Fruit fly (Drosophila melanogaster) whole organism, embryonic: ENCODE measurements around the gene CG1575.

Experiments
- Ada2b ChIP-seq: fragments of 200-800 bp; sonication (Bioruptor generic); IDR thresholded peaks from 2 replicates; pipeline ENCODE4 v1.3.6; 2022; ENCODE audit warnings: missing biosample characterization, missing genetic modification characterization
- C15 ChIP-seq: fragments of 200-800 bp; sonication (Bioruptor generic); IDR thresholded peaks from 3 replicates; pipeline ENCODE4 v1.3.6; 2022; ENCODE audit warnings: missing biosample characterization, missing genetic modification characterization
- CG10209 ChIP-seq: fragments of 200-800 bp; sonication (Bioruptor generic); optimal IDR thresholded peaks from 3 replicates; lab custom pipeline; 2017; ENCODE audit warnings: missing biosample characterization, mild to moderate bottlenecking, missing genetic modification characterization, missing genetic modification reagents
- CG10274 ChIP-seq: fragments of 200-800 bp; sonication (Bioruptor generic); optimal IDR thresholded peaks from 3 replicates; lab custom pipeline; 2017; ENCODE audit warnings: missing biosample characterization, mild to moderate bottlenecking, missing genetic modification characterization
- CG10462 ChIP-seq: fragments of 200-800 bp; sonication (Bioruptor generic); optimal IDR thresholded peaks from 2 replicates; lab custom pipeline; 2016; ENCODE audit warnings: missing biosample characterization, missing genetic modification characterization
- CG11093 ChIP-seq: fragments of 200-800 bp; sonication (Bioruptor generic); IDR thresholded peaks from 3 replicates; pipeline ENCODE4 v1.3.6; 2022; ENCODE audit warnings: missing biosample characterization, missing genetic modification characterization
- CG11695 ChIP-seq: fragments of 200-800 bp; sonication (Bioruptor generic); IDR thresholded peaks from 3 replicates; pipeline ENCODE4 v1.3.6; 2022; ENCODE audit warnings: missing biosample characterization, missing genetic modification characterization
- CG12071 ChIP-seq: fragments of 200-800 bp; sonication (Bioruptor generic); optimal IDR thresholded peaks from 3 replicates; lab custom pipeline; 2018; ENCODE audit warnings: missing biosample characterization, mild to moderate bottlenecking, missing genetic modification characterization
- CG12744 ChIP-seq: fragments of 200-800 bp; sonication (Bioruptor generic); optimal IDR thresholded peaks from 2 replicates; lab custom pipeline; 2016; ENCODE audit warnings: missing biosample characterization, missing genetic modification characterization
- CG13287 ChIP-seq: fragments of 200-800 bp; sonication (Bioruptor generic); IDR thresholded peaks from 2 replicates; pipeline ENCODE4 v1.3.6; 2022; ENCODE audit warnings: missing biosample characterization, missing genetic modification characterization; ENCODE audit not compliant: partially characterized antibody
- CG13296 ChIP-seq: fragments of 200-800 bp; sonication (Bioruptor generic); optimal IDR thresholded peaks from 3 replicates; lab custom pipeline; 2018; ENCODE audit warnings: missing biosample characterization, mild to moderate bottlenecking, missing genetic modification characterization
- CG15073 ChIP-seq: fragments of 200-800 bp; sonication (Bioruptor generic); optimal IDR thresholded peaks from 2 replicates; lab custom pipeline; 2016; ENCODE audit warnings: missing biosample characterization, missing genetic modification characterization
- CG30403 ChIP-seq: fragments of 200-800 bp; sonication (Bioruptor generic); optimal IDR thresholded peaks from 3 replicates; lab custom pipeline; 2016; ENCODE audit warnings: missing biosample characterization, missing genetic modification characterization
- CG7839 ChIP-seq: fragments of 200-800 bp; sonication (Bioruptor generic); optimal IDR thresholded peaks from 3 replicates; lab custom pipeline; 2018; ENCODE audit warnings: missing biosample characterization, mild to moderate bottlenecking, missing genetic modification characterization, moderate library complexity
- CG7963 ChIP-seq: fragments of 200-800 bp; sonication (Bioruptor generic); IDR thresholded peaks from 3 replicates; pipeline ENCODE4 v1.3.6; 2022; ENCODE audit warnings: missing biosample characterization, missing genetic modification characterization; ENCODE audit not compliant: partially characterized antibody
- CG8359 ChIP-seq: fragments of 200-800 bp; sonication (Bioruptor generic); optimal IDR thresholded peaks from 2 replicates; lab custom pipeline; 2017; ENCODE audit warnings: missing biosample characterization, mild to moderate bottlenecking, missing genetic modification characterization, borderline replicate concordance
- CG8924 ChIP-seq: fragments of 200-800 bp; optimal IDR thresholded peaks from 3 replicates; lab custom pipeline; 2019; ENCODE audit warnings: missing biosample characterization, mild to moderate bottlenecking, missing genetic modification characterization, moderate library complexity
- CkIIα-i1 ChIP-seq: fragments of 200-800 bp; sonication (Bioruptor generic); IDR thresholded peaks from 2 replicates; pipeline ENCODE4 v1.3.6; 2022; ENCODE audit warnings: missing biosample characterization, missing genetic modification characterization
- ERR ChIP-seq: fragments of 200-800 bp; sonication (Bioruptor generic); optimal IDR thresholded peaks from 2 replicates; lab custom pipeline; 2016; ENCODE audit warnings: missing biosample characterization, missing genetic modification characterization
- Eip74EF ChIP-seq, 2 experiments: fragments of 200-800 bp in 1 of 2; fragments of >200 bp in 1 of 2; sonication (Bioruptor generic) in 1 of 2; optimal IDR thresholded peaks; 2 replicates each; lab custom pipeline; 2017 to 2019; ENCODE audit warnings: missing biosample characterization in 2 of 2, missing genetic modification characterization in 2 of 2, mild to moderate bottlenecking in 1 of 2, moderate library complexity in 1 of 2
- HLHmδ ChIP-seq: fragments of 200-800 bp; sonication (Bioruptor generic); optimal IDR thresholded peaks from 2 replicates; lab custom pipeline; 2018; ENCODE audit warnings: missing biosample characterization, mild to moderate bottlenecking, missing genetic modification characterization, moderate library complexity
- Neu2 ChIP-seq: fragments of 200-800 bp; sonication (Bioruptor generic); optimal IDR thresholded peaks from 3 replicates; lab custom pipeline; 2016; ENCODE audit warnings: missing biosample characterization, missing genetic modification characterization, borderline replicate concordance
- Nf-YC ChIP-seq: fragments of 200-800 bp; optimal IDR thresholded peaks from 3 replicates; lab custom pipeline; 2019; ENCODE audit warnings: missing biosample characterization, mild to moderate bottlenecking, missing genetic modification characterization, moderate library complexity
- Oli ChIP-seq: fragments of 200-800 bp; sonication (Bioruptor generic); optimal IDR thresholded peaks from 2 replicates; lab custom pipeline; 2018; ENCODE audit warnings: missing biosample characterization, mild to moderate bottlenecking, missing genetic modification characterization, moderate library complexity
- Tbp ChIP-seq: fragments of >200 bp; optimal IDR thresholded peaks from 2 replicates; lab custom pipeline; 2018; ENCODE audit warnings: missing biosample characterization, missing genetic modification characterization
- Xrp1 ChIP-seq: fragments of 200-800 bp; sonication (Bioruptor generic); IDR thresholded peaks from 2 replicates; pipeline ENCODE4 v1.3.6; 2022; ENCODE audit warnings: missing biosample characterization, missing genetic modification characterization
- ab ChIP-seq: fragments of 200-800 bp; sonication (Bioruptor generic); optimal IDR thresholded peaks from 2 replicates; lab custom pipeline; 2016; ENCODE audit warnings: missing biosample characterization, missing genetic modification characterization
- ac ChIP-seq: fragments of 200-800 bp; sonication (Bioruptor generic); optimal IDR thresholded peaks from 3 replicates; lab custom pipeline; 2017; ENCODE audit warnings: missing biosample characterization, mild to moderate bottlenecking, missing genetic modification characterization
- aop ChIP-seq: fragments of 200-800 bp; sonication (Bioruptor generic); IDR thresholded peaks from 2 replicates; pipeline ENCODE4 v1.3.6; 2022; ENCODE audit warnings: missing biosample characterization, missing genetic modification characterization
- btn ChIP-seq: fragments of 200-800 bp; sonication (Bioruptor generic); optimal IDR thresholded peaks from 2 replicates; lab custom pipeline; 2016; ENCODE audit warnings: missing biosample characterization, missing genetic modification characterization
- dmrt99B ChIP-seq: fragments of 200-800 bp; sonication (Bioruptor generic); optimal IDR thresholded peaks from 2 replicates; lab custom pipeline; 2018; ENCODE audit warnings: missing biosample characterization, mild to moderate bottlenecking, missing genetic modification characterization, moderate library complexity
- esg ChIP-seq: fragments of 200-800 bp; sonication (Bioruptor generic); conservative IDR thresholded peaks from 2 replicates; pipeline ENCODE4 v1.3.6; 2022; ENCODE audit warnings: missing biosample characterization, missing genetic modification characterization
- gfzf ChIP-seq: fragments of 200-800 bp; sonication (Bioruptor generic); optimal IDR thresholded peaks from 2 replicates; lab custom pipeline; 2016; ENCODE audit warnings: missing biosample characterization, mild to moderate bottlenecking, missing genetic modification characterization, moderate library complexity
- h ChIP-seq: fragments of >200 bp; optimal IDR thresholded peaks from 2 replicates; lab custom pipeline; 2017
- hb ChIP-seq: fragments of 200-800 bp; sonication (Bioruptor generic); IDR thresholded peaks from 3 replicates; pipeline ENCODE4 v1.3.6; 2022; ENCODE audit warnings: missing biosample characterization, missing genetic modification characterization; ENCODE audit not compliant: partially characterized antibody
- hbn ChIP-seq: fragments of 200-800 bp; sonication (Bioruptor generic); IDR thresholded peaks from 2 replicates; pipeline ENCODE4 v1.3.6; 2022; ENCODE audit warnings: missing biosample characterization, missing genetic modification characterization; ENCODE audit not compliant: partially characterized antibody
- hkb ChIP-seq, 2 experiments: fragments of 200-800 bp in 1 of 2; fragments of >200 bp in 1 of 2; sonication (Bioruptor generic) in 1 of 2; IDR thresholded peaks in 1 of 2; optimal IDR thresholded peaks in 1 of 2; 2 replicates each; pipeline versions ENCODE4 v1.3.6 to Lab custom; 2017 to 2022; ENCODE audit warnings: missing biosample characterization in 1 of 2, missing genetic modification characterization in 1 of 2
- kay ChIP-seq: fragments of 200-800 bp; sonication (Bioruptor generic); optimal IDR thresholded peaks from 2 replicates; lab custom pipeline; 2016; ENCODE audit warnings: missing biosample characterization, missing genetic modification characterization
- lola ChIP-seq, 3 experiments: fragments of >200 bp in 2 of 3; fragments of 200-800 bp in 1 of 3; sonication (Bioruptor generic) in 1 of 3; optimal IDR thresholded peaks; 2 replicates each; lab custom pipeline; 2017 to 2019; ENCODE audit warnings: missing biosample characterization in 3 of 3, missing genetic modification characterization in 3 of 3, mild to moderate bottlenecking in 1 of 3, moderate library complexity in 1 of 3
- lov ChIP-seq, 2 experiments: fragments of 200-800 bp in 1 of 2; fragments of >200 bp in 1 of 2; sonication (Bioruptor generic) in 1 of 2; IDR thresholded peaks in 1 of 2; optimal IDR thresholded peaks in 1 of 2; 2 replicates in 1 of 2; 3 replicates in 1 of 2; pipeline versions ENCODE4 v1.3.6 to Lab custom; 2017 to 2022; ENCODE audit warnings: missing biosample characterization in 1 of 2, missing genetic modification characterization in 1 of 2
- luna ChIP-seq: fragments of 200-800 bp; sonication (Bioruptor generic); optimal IDR thresholded peaks from 2 replicates; lab custom pipeline; 2016; ENCODE audit warnings: missing biosample characterization, missing genetic modification characterization
- pho ChIP-seq: fragments of 200-800 bp; sonication (Bioruptor generic); optimal IDR thresholded peaks from 2 replicates; lab custom pipeline; 2016; ENCODE audit warnings: missing biosample characterization, missing genetic modification characterization
- ranshi ChIP-seq: fragments of 200-800 bp; sonication (Bioruptor generic); IDR thresholded peaks from 2 replicates; pipeline ENCODE4 v1.3.6; 2022; ENCODE audit warnings: missing biosample characterization, missing genetic modification characterization
- ssp ChIP-seq: fragments of 200-800 bp; sonication (Bioruptor generic); IDR thresholded peaks from 2 replicates; pipeline ENCODE4 v1.3.6; 2022; ENCODE audit warnings: missing biosample characterization, missing genetic modification characterization
- tio ChIP-seq: fragments of 200-800 bp; sonication (Bioruptor generic); optimal IDR thresholded peaks from 2 replicates; lab custom pipeline; 2017; ENCODE audit warnings: missing biosample characterization, missing genetic modification characterization, inconsistent platforms
- ttk ChIP-seq: fragments of 200-800 bp; sonication (Bioruptor generic); IDR thresholded peaks from 2 replicates; pipeline ENCODE4 v2.1.2; 2022; ENCODE audit warnings: missing biosample characterization, missing genetic modification characterization
- tup ChIP-seq: fragments of 200-800 bp; sonication (Bioruptor generic); optimal IDR thresholded peaks from 2 replicates; lab custom pipeline; 2016; ENCODE audit warnings: missing biosample characterization, mild to moderate bottlenecking, missing genetic modification characterization, moderate library complexity

Gene CG1575

dm6 chrX:8113386-8114279 is 3.2 kb upstream of the CG1575 start (continued):
- TF ChIP-seq CG30403 (GFP tag; lab: Kevin White, UChicago) (peak; percentile 52), Nf-YC (peak; percentile 12), CG10462 (GFP tag; lab: Kevin White, UChicago) (no peak), dmrt99B (tag; lab: Kevin White, UChicago) (peak; percentile 55), CG7839 (tag; lab: Kevin White, UChicago) (peak; percentile 75), CG13287 (no peak), ERR (GFP tag; lab: Kevin White, UChicago) (no peak), h (no peak), HLHmδ (GFP tag; lab: Kevin White, UChicago) (no peak), CG12744 (GFP tag; lab: Kevin White, UChicago) (peak; percentile 33), CG15073 (GFP tag; lab: Kevin White, UChicago) (no peak), CkIIα-i1 (GFP tag; lab: Robert Waterston, UW) (no peak), CG7963 (GFP tag; lab: Robert Waterston, UW) (no peak), hkb (optimal IDR thresholded peaks at IDR 0.05; lab: Kevin White, UChicago) (no peak), hkb (GFP tag; IDR thresholded peaks at IDR 0.05; lab: Robert Waterston, UW) (peak; percentile 41; the same call in 1 of the 2 replicates), pho (GFP tag; lab: Kevin White, UChicago) (peak; percentile 62), ac (GFP tag; lab: Kevin White, UChicago) (no peak), Neu2 (GFP tag; lab: Kevin White, UChicago) (no peak), CG12071 (GFP tag; lab: Kevin White, UChicago) (peak; percentile 34), tio (GFP tag; lab: Kevin White, UChicago) (peak; percentile 9), Eip74EF (GFP tag; optimal IDR thresholded peaks at IDR 0.05; lab: Kevin White, UChicago) (no peak), gfzf (GFP tag; lab: Kevin White, UChicago) (no peak), Oli (tag; lab: Kevin White, UChicago) (peak; percentile 41), C15 (GFP tag; lab: Robert Waterston, UW) (no peak), ranshi (GFP tag; lab: Robert Waterston, UW) (peak; percentile 63), btn (no peak), CG10274 (GFP tag; lab: Kevin White, UChicago) (peak; percentile 38), CG13296 (GFP tag; lab: Kevin White, UChicago) (peak; percentile 64), tup (peak; percentile 6), lov (optimal IDR thresholded peaks at IDR 0.05; lab: Kevin White, UChicago) (no peak), lov (GFP tag; IDR thresholded peaks at IDR 0.05; lab: Robert Waterston, UW) (no peak), luna (GFP tag; lab: Kevin White, UChicago) (peak; percentile 18), Tbp (GFP tag; lab: Kevin White, UChicago) (no peak), hb (GFP tag; lab: Robert Waterston, UW) (no peak), ttk (GFP tag; lab: Robert Waterston, UW) (peak; percentile 25; the same call in 1 of the 2 replicates), Xrp1 (GFP tag; lab: Robert Waterston, UW) (peak; percentile 54; the same call in 1 of the 2 replicates), esg (GFP tag; lab: Robert Waterston, UW) (peak; percentile 42), ssp (GFP tag; lab: Robert Waterston, UW) (no peak), CG11695 (peak; percentile 58; the same call in 2 of the 3 replicates), CG8359 (GFP tag; lab: Kevin White, UChicago) (no peak), aop (GFP tag; lab: Robert Waterston, UW) (no peak), CG8924 (tag; lab: Kevin White, UChicago) (peak; percentile 54), kay (no peak), CG10209 (GFP tag; lab: Kevin White, UChicago) (peak; percentile 44), hbn (GFP tag; lab: Robert Waterston, UW) (no peak), lola (GFP tag; optimal IDR thresholded peaks at IDR 0.05; lab: Kevin White, UChicago) (no peak), Ada2b (GFP tag; lab: Robert Waterston, UW) (peak; percentile 73), ab (GFP tag; lab: Kevin White, UChicago) (no peak), CG11093 (GFP tag; lab: Robert Waterston, UW) (0 out of 3 replicates have a peak, but pooled peaks have one; percentile 42)
